Worm (Caenorhabditis elegans): Measurements from ENCODE around the gene rsp-4.
A peak's percentile ranks its signal among the peaks of the same experiment; 100 is the strongest.

rsp-4 gene

ce11 chrII:5416204-5416764, 27.6 kb upstream of the rsp-4 start, which contains the start of gene EEED8.2:
Gene EEED8.2 (plus strand): TSS chrII:5416714.
- TF ChIP-seq W03F9.2 (tag; optimal IDR thresholded peaks at IDR 0.05) (no peak), dao-5 (tag; optimal IDR thresholded peaks at IDR 0.05) (no peak), him-1 (tag; optimal IDR thresholded peaks at IDR 0.05) (no peak)

DNA sequence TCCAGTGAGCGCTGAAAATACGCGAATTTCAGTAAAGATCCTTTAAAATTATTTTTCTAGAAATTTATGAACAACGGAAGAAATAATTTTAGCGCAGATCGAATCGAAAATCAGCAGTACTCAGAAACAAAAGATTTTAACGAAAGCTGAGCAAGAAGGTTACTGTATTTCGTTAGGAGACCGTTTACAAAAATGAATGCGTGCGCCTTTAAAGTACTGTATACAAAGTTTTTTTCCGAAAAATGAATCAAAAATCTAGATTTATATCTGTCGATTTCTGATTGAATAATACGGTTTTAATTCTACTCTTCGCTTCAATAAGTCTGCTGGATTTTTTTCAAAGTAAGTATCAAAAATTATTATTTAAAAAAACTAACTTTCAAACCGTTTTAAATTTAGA, 25.4 kb upstream of the rsp-4 start, which contains the start of the genes EEED8.14 and EEED8.3:
Gene EEED8.14 (minus strand): TSS at position 13 of the 400 bp plus-strand sequence.
Gene EEED8.3 (plus strand): TSS at position 237 of the 400 bp plus-strand sequence.
- no peak for TF ChIP-seq dao-5 (tag; optimal IDR thresholded peaks at IDR 0.05)
- TF ChIP-seq him-1 (tag; optimal IDR thresholded peaks at IDR 0.05) = no peak
- TF ChIP-seq W03F9.2 (tag; optimal IDR thresholded peaks at IDR 0.05) = no peak

- TF ChIP-seq him-1 (tag; optimal IDR thresholded peaks at IDR 0.05) (no peak), dao-5 (tag; optimal IDR thresholded peaks at IDR 0.05) (no peak), W03F9.2 (tag; optimal IDR thresholded peaks at IDR 0.05) (no peak)
Observed at ce11 chrII:5412467-5412866, 23.8 kb upstream of the rsp-4 start, which contains the start of the genes EEED8.13 and EEED8.18. Gene EEED8.13 (minus strand): TSS chrII:5412567. Gene EEED8.18 (minus strand): TSS chrII:5412610.

- TF ChIP-seq dao-5 (tag; optimal IDR thresholded peaks at IDR 0.05) = no peak
- no peak for TF ChIP-seq him-1 (tag; optimal IDR thresholded peaks at IDR 0.05)
- no peak for TF ChIP-seq W03F9.2 (tag; optimal IDR thresholded peaks at IDR 0.05)
Observed at ce11 chrII:5408924-5409323, 20.3 kb upstream of the rsp-4 start, which contains the start of the genes EEED8.12 and EEED8.4. Gene EEED8.12 (minus strand): TSS chrII:5409024. Gene EEED8.4 (plus strand): TSS chrII:5409319.

ce11 chrII:5407548-5407947, 18.9 kb upstream of the rsp-4 start, which contains the start of gene clec-141:
Gene clec-141 (minus strand): TSS chrII:5407648.
- no peak for TF ChIP-seq W03F9.2 (tag; optimal IDR thresholded peaks at IDR 0.05)
- no peak for TF ChIP-seq him-1 (tag; optimal IDR thresholded peaks at IDR 0.05)
- TF ChIP-seq dao-5 (tag; optimal IDR thresholded peaks at IDR 0.05) = no peak

DNA sequence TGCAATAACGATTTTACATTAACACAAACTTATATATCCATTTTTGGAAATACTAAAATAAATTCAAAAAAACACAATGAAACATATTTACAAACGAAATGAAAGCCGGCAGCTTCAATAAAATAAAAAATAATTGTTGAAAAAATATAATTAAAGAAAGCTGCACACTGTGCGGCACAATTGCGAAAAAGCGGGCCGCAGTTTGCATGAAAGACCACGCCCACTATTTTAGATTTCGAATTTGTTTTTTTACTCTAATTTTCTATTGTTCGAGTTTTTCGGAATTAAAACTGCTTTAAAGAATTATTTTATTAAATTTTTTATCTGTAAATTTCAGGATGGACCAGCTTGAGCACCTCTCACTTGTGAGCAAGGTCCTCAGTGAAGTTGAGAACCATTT, 10.6 kb upstream of the rsp-4 start, which contains the start of gene mog-5:
Gene mog-5 (plus strand): TSS at position 338 of the 400 bp plus-strand sequence.
- no peak for TF ChIP-seq him-1 (tag; optimal IDR thresholded peaks at IDR 0.05)
- no peak for TF ChIP-seq W03F9.2 (tag; optimal IDR thresholded peaks at IDR 0.05)
- TF ChIP-seq dao-5 (tag; optimal IDR thresholded peaks at IDR 0.05) = no peak

- TF ChIP-seq dao-5 (tag; optimal IDR thresholded peaks at IDR 0.05) = no peak
- no peak for TF ChIP-seq him-1 (tag; optimal IDR thresholded peaks at IDR 0.05)
- no peak for TF ChIP-seq W03F9.2 (tag; optimal IDR thresholded peaks at IDR 0.05)
Observed at ce11 chrII:5398779-5399178, 10.1 kb upstream of the rsp-4 start, which contains the start of gene fbxl-3. Gene fbxl-3 (minus strand): TSS chrII:5398902.

ce11 chrII:5395594-5395993, 7.0 kb upstream of the rsp-4 start, which contains the start of gene pink-1:
Gene pink-1 (minus strand): TSS chrII:5395694.
- TF ChIP-seq dao-5 (tag; optimal IDR thresholded peaks at IDR 0.05) = no peak
- TF ChIP-seq W03F9.2 (tag; optimal IDR thresholded peaks at IDR 0.05) = no peak
- TF ChIP-seq him-1 (tag; optimal IDR thresholded peaks at IDR 0.05) = no peak

DNA sequence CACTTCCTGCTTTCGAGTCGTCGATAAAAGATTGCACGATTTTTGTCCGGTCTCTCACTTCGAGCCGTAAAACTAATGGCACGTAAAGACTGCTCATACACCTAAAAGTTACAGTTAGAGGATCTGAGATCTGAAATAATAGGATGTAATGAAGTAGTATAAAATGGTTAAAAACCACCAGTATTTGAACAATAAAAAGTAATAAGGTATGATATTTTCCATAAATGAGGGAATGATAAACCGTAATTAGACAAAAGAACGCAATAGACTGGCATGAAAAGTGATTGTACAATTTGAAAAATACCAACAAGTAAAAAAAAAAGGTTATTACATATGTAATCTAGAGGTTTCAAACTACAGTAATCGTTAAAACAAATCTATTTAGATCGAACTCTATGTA, 4.5 kb upstream of the rsp-4 start, which contains the start of gene brap-2:
Gene brap-2 (minus strand): TSS at position 101 of the 400 bp plus-strand sequence.
- no peak for TF ChIP-seq dao-5 (tag; optimal IDR thresholded peaks at IDR 0.05)
- TF ChIP-seq W03F9.2 (tag; optimal IDR thresholded peaks at IDR 0.05) = no peak
- TF ChIP-seq him-1 (tag; optimal IDR thresholded peaks at IDR 0.05) = no peak

- no peak for TF ChIP-seq dao-5 (tag; optimal IDR thresholded peaks at IDR 0.05)
- no peak for TF ChIP-seq him-1 (tag; optimal IDR thresholded peaks at IDR 0.05)
- no peak for TF ChIP-seq W03F9.2 (tag; optimal IDR thresholded peaks at IDR 0.05)
Observed at ce11 chrII:5391447-5391846, 2.8 kb upstream of the rsp-4 start.

DNA sequence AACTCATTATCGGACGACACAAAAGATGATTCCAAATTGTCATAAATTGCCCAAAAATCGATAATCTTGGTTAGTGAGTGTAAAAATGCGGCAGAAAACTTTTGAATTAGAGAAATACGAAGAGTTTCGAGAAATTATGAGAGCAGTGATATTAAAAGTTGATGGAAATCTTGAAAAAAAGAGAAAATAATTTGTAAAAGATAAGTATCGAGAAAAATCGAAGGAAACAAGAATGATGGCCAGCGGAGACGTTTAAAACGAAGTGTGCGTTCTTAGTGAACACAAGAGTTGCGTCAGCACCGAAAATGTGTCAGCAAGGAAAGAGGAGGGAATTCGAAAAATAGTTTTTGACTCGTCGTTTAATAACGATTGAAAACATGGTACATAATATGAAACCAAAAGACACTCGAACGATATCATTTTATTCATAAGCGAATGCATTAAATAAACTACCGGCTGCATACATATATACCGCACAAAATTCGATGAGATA, 1.2 kb upstream of the rsp-4 start, which contains the start of gene ndx-6:
Gene ndx-6 (minus strand): TSS at position 51 of the 493 bp plus-strand sequence.
- TF ChIP-seq dao-5 (tag; optimal IDR thresholded peaks at IDR 0.05) (no peak), W03F9.2 (tag; optimal IDR thresholded peaks at IDR 0.05) (peak; percentile 72), him-1 (tag; optimal IDR thresholded peaks at IDR 0.05) (peak; percentile 24)

DNA sequence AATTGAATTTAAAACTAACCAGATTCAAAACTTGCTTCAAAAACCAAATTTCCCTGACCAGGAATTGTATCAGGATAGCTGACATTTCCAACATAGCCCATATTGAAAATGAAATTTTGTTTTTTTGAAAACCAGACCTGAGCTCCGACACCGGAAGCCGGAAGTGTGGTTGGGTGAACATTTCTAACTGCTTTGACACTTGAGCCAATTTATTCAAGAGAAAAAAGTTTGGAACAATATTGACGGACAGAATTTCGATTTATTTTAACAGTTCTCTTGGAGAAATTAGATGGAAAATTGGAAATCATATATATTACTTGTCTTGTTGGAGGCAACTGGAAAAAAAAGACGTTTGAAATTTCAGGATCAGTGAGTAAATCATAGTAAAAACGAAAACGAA, 1.4 kb downstream of the rsp-4 start, which contains the start of gene ccpp-6:
Gene ccpp-6 (minus strand): TSS at position 101 of the 400 bp plus-strand sequence.
- TF ChIP-seq him-1 (tag; optimal IDR thresholded peaks at IDR 0.05) (no peak), W03F9.2 (tag; optimal IDR thresholded peaks at IDR 0.05) (no peak), dao-5 (tag; optimal IDR thresholded peaks at IDR 0.05) (no peak)

DNA sequence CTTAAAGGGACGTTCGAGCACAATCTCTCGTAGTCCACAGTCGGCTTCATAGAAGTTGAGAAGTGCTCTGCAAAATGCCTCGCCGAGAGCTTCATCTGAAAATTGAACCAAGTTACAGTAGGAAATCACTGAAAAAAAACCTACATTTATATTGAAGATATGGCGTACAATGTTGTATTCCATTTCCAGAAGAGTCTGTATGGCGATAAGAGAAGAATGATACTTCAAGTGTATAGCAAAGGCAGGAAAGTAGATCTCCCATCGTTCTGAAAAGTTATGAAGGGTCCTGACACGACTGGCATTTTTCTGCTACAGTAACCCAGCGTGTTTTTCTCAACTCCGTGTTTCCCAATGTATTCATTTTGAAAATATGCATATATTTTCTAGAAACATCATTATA, 4.4 kb downstream of the rsp-4 start:
- TF ChIP-seq him-1 (tag; optimal IDR thresholded peaks at IDR 0.05) (no peak), W03F9.2 (tag; optimal IDR thresholded peaks at IDR 0.05) (no peak), dao-5 (tag; optimal IDR thresholded peaks at IDR 0.05) (no peak)

DNA sequence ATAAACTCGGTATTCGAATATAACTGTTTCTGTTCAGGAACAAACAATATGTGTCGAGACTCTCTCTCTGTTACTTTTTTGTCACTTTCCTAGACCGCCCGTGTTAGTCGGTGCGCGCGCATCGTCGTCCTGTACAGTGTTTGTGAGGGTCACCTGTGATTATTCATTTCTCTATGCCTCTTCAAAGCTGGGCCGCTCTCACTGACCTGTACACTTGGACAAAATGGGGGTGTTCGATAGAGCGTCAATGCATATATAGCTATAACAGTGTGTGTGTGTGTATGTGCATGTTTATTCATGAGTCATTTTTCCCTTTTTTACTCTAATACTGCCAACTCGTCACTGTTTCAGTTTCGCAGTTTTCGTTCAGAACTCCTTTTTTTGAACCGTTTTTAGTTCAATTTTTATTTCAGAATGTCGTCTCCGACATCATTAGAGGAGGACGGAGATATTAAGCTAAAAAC, 9.0 kb downstream of the rsp-4 start, which contains the start of gene pkc-3:
Gene pkc-3 (plus strand): TSS at position 414 of the 464 bp plus-strand sequence.
- no peak for TF ChIP-seq him-1 (tag; optimal IDR thresholded peaks at IDR 0.05)
- TF ChIP-seq W03F9.2 (tag; optimal IDR thresholded peaks at IDR 0.05) = no peak
- no peak for TF ChIP-seq dao-5 (tag; optimal IDR thresholded peaks at IDR 0.05)
